Worm (Caenorhabditis elegans): ENCODE measurements around the gene nstp-5.

ce11 chrIV:12869383-12869782, 14.0 kb downstream of the nstp-5 start:
- no peak for TF ChIP-seq W03F9.2 (tag; optimal IDR thresholded peaks at IDR 0.05)
- no peak for TF ChIP-seq him-1 (tag; optimal IDR thresholded peaks at IDR 0.05)
- no peak for TF ChIP-seq dao-5 (tag; optimal IDR thresholded peaks at IDR 0.05)
